Worm (Caenorhabditis elegans): ENCODE results near the gene ZK892.3.

Gene ZK892.3

ce11 chrII:10045670-10046069 is 44.0 kb downstream of the ZK892.3 start:
- TF ChIP-seq elt-3 (tag; optimal IDR thresholded peaks at IDR 0.05) (peak; percentile 42), blmp-1 (tag; optimal IDR thresholded peaks at IDR 0.05) (peak; percentile 80), unc-120 (tag; optimal IDR thresholded peaks at IDR 0.05; ENCODE audit: poor library complexity, severe bottlenecking) (no peak), nhr-237 (tag; optimal IDR thresholded peaks at IDR 0.05) (no peak)

ce11 chrII:10048568-10048967 is 46.9 kb downstream of the ZK892.3 start, which contains the start of gene flp-4:
Gene flp-4 (plus strand): TSS chrII:10048868.
- no peak for TF ChIP-seq drap-1 (GFP tag; optimal IDR thresholded peaks at IDR 0.05)
- no peak for TF ChIP-seq mab-5 (tag; optimal IDR thresholded peaks at IDR 0.05)
- no peak for TF ChIP-seq ceh-83 (GFP tag; optimal IDR thresholded peaks at IDR 0.05)
- no peak for TF ChIP-seq ceh-43 (GFP tag; optimal IDR thresholded peaks at IDR 0.05)
- TF ChIP-seq flh-1 (GFP tag; optimal IDR thresholded peaks at IDR 0.05) = no peak
- no peak for TF ChIP-seq nhr-12 (tag; optimal IDR thresholded peaks at IDR 0.05)
- TF ChIP-seq bed-3 (GFP tag; optimal IDR thresholded peaks at IDR 0.05) = no peak
- TF ChIP-seq tbx-8 (GFP tag; optimal IDR thresholded peaks at IDR 0.05) = no peak
- no peak for TF ChIP-seq lin-32 (GFP tag; optimal IDR thresholded peaks at IDR 0.05)
- TF ChIP-seq nhr-76 (tag; optimal IDR thresholded peaks at IDR 0.05) = no peak

ce11 chrII:10051485-10051884 is 49.8 kb downstream of the ZK892.3 start:
- TF ChIP-seq ceh-39 (tag; optimal IDR thresholded peaks at IDR 0.05) = no peak
- no peak for TF ChIP-seq ces-1 (GFP tag; optimal IDR thresholded peaks at IDR 0.05)
- no peak for TF ChIP-seq nhr-237 (tag; optimal IDR thresholded peaks at IDR 0.05)
- no peak for TF ChIP-seq mab-5 (tag; optimal IDR thresholded peaks at IDR 0.05)
- no peak for TF ChIP-seq elt-3 (tag; optimal IDR thresholded peaks at IDR 0.05)
- no peak for TF ChIP-seq nhr-28 (tag; optimal IDR thresholded peaks at IDR 0.05)
- TF ChIP-seq sem-2 (GFP tag; optimal IDR thresholded peaks at IDR 0.05) = no peak
- no peak for TF ChIP-seq mls-2 (tag; optimal IDR thresholded peaks at IDR 0.05)
- TF ChIP-seq nhr-76 (tag; optimal IDR thresholded peaks at IDR 0.05) = no peak
- no peak for TF ChIP-seq nhr-12 (tag; optimal IDR thresholded peaks at IDR 0.05)
- no peak for TF ChIP-seq ceh-43 (GFP tag; optimal IDR thresholded peaks at IDR 0.05)
- TF ChIP-seq unc-120 (tag; optimal IDR thresholded peaks at IDR 0.05; ENCODE audit: poor library complexity, severe bottlenecking) = no peak
- TF ChIP-seq M03D4.4 (tag; optimal IDR thresholded peaks at IDR 0.05) = no peak
- TF ChIP-seq mep-1 (tag; optimal IDR thresholded peaks at IDR 0.05) = no peak
- TF ChIP-seq hlh-1 (tag; optimal IDR thresholded peaks at IDR 0.05) = no peak
- TF ChIP-seq nhr-2 (tag; optimal IDR thresholded peaks at IDR 0.05) = no peak
- TF ChIP-seq drap-1 (GFP tag; optimal IDR thresholded peaks at IDR 0.05) = no peak
- TF ChIP-seq ham-2 (GFP tag; optimal IDR thresholded peaks at IDR 0.05) = no peak

All from whole organism, mixed stage, embryonic.